Worm (Caenorhabditis elegans): ENCODE measurements around the gene F01F1.3.

DNA sequence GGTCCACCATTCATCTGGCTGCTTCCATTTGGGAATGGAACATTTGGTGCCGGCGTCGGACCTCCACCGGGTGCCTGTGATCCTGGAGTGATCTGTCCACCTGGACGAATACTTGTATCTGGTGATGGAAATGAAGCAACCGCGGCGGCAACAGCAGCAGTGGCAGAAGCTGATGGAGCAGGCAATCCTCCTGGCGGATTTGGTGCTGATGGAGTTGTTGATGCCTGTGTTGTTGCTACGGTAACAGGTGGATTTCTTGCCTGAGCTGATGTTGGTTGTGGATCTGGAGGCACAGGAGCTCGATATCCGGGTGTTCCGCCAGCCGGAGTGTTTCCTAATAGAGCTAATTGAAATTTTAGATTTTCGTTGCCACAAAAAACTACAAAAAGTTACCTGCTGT lies 39.3 kb upstream of the F01F1.3 start:
- no peak for TF ChIP-seq flt-1 (GFP tag; IDR thresholded peaks at IDR 0.05)
- no peak for TF ChIP-seq med-1 (GFP tag; optimal IDR thresholded peaks at IDR 0.05; ENCODE audit: insufficient read depth)
- TF ChIP-seq ztf-23 (GFP tag; IDR thresholded peaks at IDR 0.05): no peak

Measured in whole organism, midembryonic.